Worm (Caenorhabditis elegans) whole organism, midembryonic: ENCODE measurements around the gene snu-13.

Experiments
- T22C8.4 ChIP-seq: fragments of 200-800 bp; sonication (Bioruptor generic); IDR thresholded peaks from 2 replicates; pipeline ENCODE4 v1.3.6; 2022; ENCODE audit warnings: missing genetic modification characterization, missing compliant biosample characterization
- cog-1 ChIP-seq: sonication (generic microtip); optimal IDR thresholded peaks from 2 replicates; lab custom pipeline; 2016; ENCODE audit warnings: missing genetic modification characterization, missing compliant biosample characterization
- flt-1 ChIP-seq: fragments of 200-800 bp; sonication (Bioruptor generic); IDR thresholded peaks from 2 replicates; pipeline ENCODE4 v1.3.6; 2022; ENCODE audit warnings: missing genetic modification characterization, missing compliant biosample characterization
- klf-2 ChIP-seq: fragments of 200-800 bp; sonication (Bioruptor generic); conservative IDR thresholded peaks from 2 replicates; pipeline ENCODE4 v1.3.6; 2022; ENCODE audit warnings: missing genetic modification reagents, missing genetic modification characterization, missing compliant biosample characterization
- tab-1 ChIP-seq: fragments of 200-800 bp; sonication (Bioruptor generic); IDR thresholded peaks from 2 replicates; pipeline ENCODE4 v1.3.6; 2022; ENCODE audit warnings: missing genetic modification characterization, missing compliant biosample characterization
- ztf-29 ChIP-seq: fragments of 200-800 bp; sonication (Bioruptor generic); IDR thresholded peaks from 2 replicates; pipeline ENCODE4 v1.3.6; 2022; ENCODE audit warnings: missing genetic modification reagents, missing genetic modification characterization, missing compliant biosample characterization

DNA sequence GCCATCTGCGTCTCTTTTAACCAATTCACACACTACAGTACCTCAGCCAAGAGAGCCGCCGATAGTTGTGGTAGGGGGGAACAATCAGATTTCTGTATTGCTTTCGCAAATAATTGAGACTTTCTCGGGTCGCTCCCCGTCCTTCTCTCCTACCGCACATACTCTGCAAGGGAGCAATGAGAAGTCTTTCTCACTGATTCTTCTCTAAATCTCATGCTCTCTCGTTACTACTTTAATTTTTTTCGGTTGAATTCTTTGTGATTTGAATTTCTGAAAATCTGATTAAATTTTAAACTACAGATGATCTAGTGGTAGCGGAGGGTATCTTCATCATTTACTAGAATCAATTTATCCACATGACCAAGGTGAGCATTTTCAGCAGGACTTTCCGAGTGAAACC lies 16.9 kb upstream of the snu-13 start, which contains the start of gene ptb-1:
- TF ChIP-seq flt-1 (GFP tag; lab: Robert Waterston, UW) (no peak), T22C8.4 (GFP tag; lab: Robert Waterston, UW) (no peak), tab-1 (GFP tag; lab: Robert Waterston, UW) (no peak), klf-2 (GFP tag; lab: Robert Waterston, UW) (no peak), ztf-29 (GFP tag; lab: Robert Waterston, UW) (no peak), cog-1 (tag; lab: Kevin White, UChicago) (no peak)
